Fruit fly (Drosophila melanogaster): Measurements from ENCODE around the gene CG10472.

CG10472 gene

DNA sequence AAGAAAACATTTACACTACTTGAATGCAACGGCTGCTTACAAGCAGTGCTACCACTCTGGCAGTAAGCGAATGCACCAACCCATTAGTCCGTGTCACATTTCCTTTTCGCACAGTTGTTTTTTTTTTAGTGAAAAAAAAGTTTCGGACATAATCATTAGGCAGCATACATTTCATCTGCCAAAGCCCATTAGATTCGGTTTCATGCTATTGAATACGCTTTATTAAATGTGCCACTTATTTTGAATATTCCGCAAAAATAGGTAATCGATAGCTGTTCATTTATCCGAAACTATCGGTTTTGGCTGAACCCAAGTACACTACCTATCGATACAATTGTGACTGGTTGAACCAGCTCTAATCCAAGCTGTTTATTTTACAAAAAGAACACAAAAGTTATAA lies 7.9 kb downstream of the CG10472 start, which contains the start of gene tant (continued):
- TF ChIP-seq CG2199 (GFP tag; IDR thresholded peaks at IDR 0.05), result no peak
- peak; percentile 16 for TF ChIP-seq shn (GFP tag; optimal IDR thresholded peaks at IDR 0.05)
- no peak for TF ChIP-seq ken (GFP tag; IDR thresholded peaks at IDR 0.05)
- peak; percentile 92 for TF ChIP-seq inv (GFP tag; IDR thresholded peaks at IDR 0.05; ENCODE audit: partially characterized antibody)
- no peak for TF ChIP-seq CG10654 (GFP tag; optimal IDR thresholded peaks at IDR 0.05)
- no peak for TF ChIP-seq kah (GFP tag; optimal IDR thresholded peaks at IDR 0.05)
- no peak for TF ChIP-seq disco-r (GFP tag; optimal IDR thresholded peaks at IDR 0.05)
- no peak for TF ChIP-seq Awh (GFP tag; IDR thresholded peaks at IDR 0.05)
- TF ChIP-seq ci (GFP tag; IDR thresholded peaks at IDR 0.05), result no peak
- TF ChIP-seq gfzf (GFP tag; optimal IDR thresholded peaks at IDR 0.05), result peak; percentile 57
- no peak for TF ChIP-seq ranshi (GFP tag; IDR thresholded peaks at IDR 0.05)
- no peak for TF ChIP-seq Ravus (GFP tag; IDR thresholded peaks at IDR 0.05)
- no peak for TF ChIP-seq fd3F (GFP tag; optimal IDR thresholded peaks at IDR 0.05)
- TF ChIP-seq CG15601 (tag; optimal IDR thresholded peaks at IDR 0.05), result peak; percentile 17
- TF ChIP-seq Myb (GFP tag; optimal IDR thresholded peaks at IDR 0.05), result peak; percentile 100
- TF ChIP-seq chm (GFP tag; IDR thresholded peaks at IDR 0.05), result no peak
- peak; percentile 20 for TF ChIP-seq CG7839 (tag; optimal IDR thresholded peaks at IDR 0.05)
- peak; percentile 89 for TF ChIP-seq Bgb (GFP tag; IDR thresholded peaks at IDR 0.05; ENCODE audit: partially characterized antibody)
- TF ChIP-seq esg (GFP tag; conservative IDR thresholded peaks at IDR 0.05), result no peak
- no peak for TF ChIP-seq CG10321 (GFP tag; IDR thresholded peaks at IDR 0.05)
- peak; percentile 58 for TF ChIP-seq stwl (tag; optimal IDR thresholded peaks at IDR 0.05)
- TF ChIP-seq jumu (GFP tag; optimal IDR thresholded peaks at IDR 0.05), result peak; percentile 30
- TF ChIP-seq lmd (GFP tag; IDR thresholded peaks at IDR 0.05), result no peak
- TF ChIP-seq CG2678 (tag; optimal IDR thresholded peaks at IDR 0.05), result no peak
- TF ChIP-seq CG1529 (GFP tag; optimal IDR thresholded peaks at IDR 0.05), result no peak
- no peak for TF ChIP-seq unpg (GFP tag; optimal IDR thresholded peaks at IDR 0.05)
- peak; percentile 95 for TF ChIP-seq Scr (GFP tag; IDR thresholded peaks at IDR 0.05; ENCODE audit: partially characterized antibody)
- TF ChIP-seq CG30020 (tag; optimal IDR thresholded peaks at IDR 0.05), result peak; percentile 15
- no peak for TF ChIP-seq CG15696 (tag; optimal IDR thresholded peaks at IDR 0.05)
- no peak for TF ChIP-seq ttk (GFP tag; IDR thresholded peaks at IDR 0.05)
- no peak for TF ChIP-seq dysf (GFP tag; IDR thresholded peaks at IDR 0.05)
- TF ChIP-seq pum (GFP tag; optimal IDR thresholded peaks at IDR 0.05), result no peak
- TF ChIP-seq CG18619 (GFP tag; optimal IDR thresholded peaks at IDR 0.05), result no peak
- no peak for TF ChIP-seq NC2α (GFP tag; optimal IDR thresholded peaks at IDR 0.05)
- TF ChIP-seq nmo (GFP tag; optimal IDR thresholded peaks at IDR 0.05), result peak; percentile 77
- TF ChIP-seq Dek (tag; optimal IDR thresholded peaks at IDR 0.05), result no peak
- TF ChIP-seq E2f2 (GFP tag; IDR thresholded peaks at IDR 0.05), result peak; percentile 84
- TF ChIP-seq CG11695 (GFP tag; IDR thresholded peaks at IDR 0.05), result no peak
- TF ChIP-seq CG9215 (GFP tag; IDR thresholded peaks at IDR 0.05), result no peak
- TF ChIP-seq sisA (GFP tag; IDR thresholded peaks at IDR 0.05), result no peak
- no peak for TF ChIP-seq CG31224 (GFP tag; IDR thresholded peaks at IDR 0.05)
- TF ChIP-seq Taf1 (GFP tag; IDR thresholded peaks at IDR 0.05), result no peak
- TF ChIP-seq CG3163 (GFP tag; optimal IDR thresholded peaks at IDR 0.05), result no peak
- TF ChIP-seq GATAe (GFP tag; conservative IDR thresholded peaks at IDR 0.05), result no peak
- no peak for TF ChIP-seq ash1 (GFP tag; optimal IDR thresholded peaks at IDR 0.05)
- TF ChIP-seq CG11398 (GFP tag; optimal IDR thresholded peaks at IDR 0.05), result no peak
- TF ChIP-seq Hsf (GFP tag; optimal IDR thresholded peaks at IDR 0.05), result peak; percentile 6
- no peak for TF ChIP-seq CG43689 (GFP tag; IDR thresholded peaks at IDR 0.05)
- TF ChIP-seq CG16813 (GFP tag; IDR thresholded peaks at IDR 0.05; ENCODE audit: partially characterized antibody), result peak; percentile 95
- no peak for TF ChIP-seq gt (GFP tag; IDR thresholded peaks at IDR 0.05)
- TF ChIP-seq CG3407 (GFP tag; optimal IDR thresholded peaks at IDR 0.05), result no peak
- no peak for TF ChIP-seq ap (GFP tag; IDR thresholded peaks at IDR 0.05)
- TF ChIP-seq CG4282 (GFP tag; optimal IDR thresholded peaks at IDR 0.05), result no peak

Measured in whole organism, embryonic.